Fruit fly (Drosophila melanogaster) whole organism, wandering third instar larva: ENCODE results near the gene CG2701.

Experiments
- Abd-B ChIP-seq: fragments of >200 bp; optimal IDR thresholded peaks from 2 replicates; lab custom pipeline; 2017; ENCODE audit warnings: missing biosample characterization, missing genetic modification characterization
- CG32264 ChIP-seq: fragments of 200-800 bp; sonication (Bioruptor generic); optimal IDR thresholded peaks from 2 replicates; lab custom pipeline; 2016; ENCODE audit warnings: missing biosample characterization, missing genetic modification characterization
- CG9705 ChIP-seq: fragments of 200-800 bp; sonication (Bioruptor generic); optimal IDR thresholded peaks from 2 replicates; lab custom pipeline; 2018; ENCODE audit warnings: missing biosample characterization, mild to moderate bottlenecking, missing genetic modification characterization
- CrebA ChIP-seq: fragments of 200-800 bp; sonication (Bioruptor generic); optimal IDR thresholded peaks from 2 replicates; lab custom pipeline; 2016; ENCODE audit warnings: missing biosample characterization, mild to moderate bottlenecking, missing genetic modification characterization, borderline replicate concordance
- Dif ChIP-seq: fragments of 200-275, 200-300 bp; sonication (Bioruptor generic); optimal IDR thresholded peaks from 2 replicates; lab custom pipeline; 2018; ENCODE audit warnings: missing biosample characterization, missing genetic modification characterization; ENCODE audit not compliant: partially characterized antibody
- HLH106 ChIP-seq: fragments of 200-800 bp; optimal IDR thresholded peaks from 3 replicates; lab custom pipeline; 2019; ENCODE audit warnings: missing biosample characterization, mild to moderate bottlenecking, missing genetic modification characterization, moderate library complexity
- Hnf4 ChIP-seq: fragments of 200-800 bp; sonication (Bioruptor generic); optimal IDR thresholded peaks from 2 replicates; lab custom pipeline; 2016; ENCODE audit warnings: missing biosample characterization, mild to moderate bottlenecking, missing genetic modification characterization
- Hr78 ChIP-seq: fragments of >200 bp; optimal IDR thresholded peaks from 2 replicates; lab custom pipeline; 2017; ENCODE audit warnings: missing biosample characterization, missing genetic modification characterization
- Jra ChIP-seq: sonication (Bioruptor generic); optimal IDR thresholded peaks from 2 replicates; lab custom pipeline; 2016; ENCODE audit warnings: missing biosample characterization, missing genetic modification characterization
- Mio ChIP-seq: sonication (Bioruptor generic); optimal IDR thresholded peaks from 2 replicates; lab custom pipeline; 2016; ENCODE audit warnings: missing biosample characterization, missing genetic modification characterization
- Myc ChIP-seq: fragments of >200 bp; optimal IDR thresholded peaks from 2 replicates; lab custom pipeline; 2017
- N ChIP-seq: fragments of >200 bp; optimal IDR thresholded peaks from 2 replicates; lab custom pipeline; 2018; ENCODE audit warnings: missing biosample characterization, missing external identifiers, missing genetic modification characterization
- OdsH ChIP-seq: fragments of 200-800 bp; sonication (Bioruptor generic); optimal IDR thresholded peaks from 2 replicates; lab custom pipeline; 2016; ENCODE audit warnings: missing biosample characterization, mild to moderate bottlenecking, missing genetic modification characterization
- Rel ChIP-seq, 2 experiments: fragments of 200-800 bp; sonication (Bioruptor generic) in 1 of 2; optimal IDR thresholded peaks; 2 replicates in 1 of 2; 3 replicates in 1 of 2; lab custom pipeline; 2016 to 2019; ENCODE audit warnings: mild to moderate bottlenecking in 2 of 2, missing biosample characterization in 2 of 2, missing genetic modification characterization in 2 of 2, moderate library complexity in 1 of 2
- Sp1 ChIP-seq: fragments of 200-800 bp; sonication (Bioruptor generic); optimal IDR thresholded peaks from 3 replicates; lab custom pipeline; 2019; ENCODE audit warnings: missing biosample characterization, mild to moderate bottlenecking, missing genetic modification characterization, moderate library complexity
- Vsx2 ChIP-seq: fragments of 200-300, 225-300 bp; sonication (Bioruptor generic); optimal IDR thresholded peaks from 2 replicates; lab custom pipeline; 2018; ENCODE audit warnings: missing biosample characterization, missing genetic modification characterization; ENCODE audit not compliant: partially characterized antibody
- brk ChIP-seq: fragments of 200-800 bp; sonication (Bioruptor generic); optimal IDR thresholded peaks from 2 replicates; lab custom pipeline; 2016; ENCODE audit warnings: missing biosample characterization, mild to moderate bottlenecking, missing genetic modification characterization
- dmrt93B ChIP-seq: fragments of 200-800 bp; sonication (Bioruptor generic); optimal IDR thresholded peaks from 2 replicates; lab custom pipeline; 2018; ENCODE audit warnings: missing biosample characterization, mild to moderate bottlenecking, missing genetic modification characterization
- dsf ChIP-seq: sonication (Bioruptor generic); optimal IDR thresholded peaks from 2 replicates; lab custom pipeline; 2016; ENCODE audit warnings: missing biosample characterization, missing genetic modification characterization, borderline replicate concordance
- ey ChIP-seq: fragments of 200-800 bp; sonication (Bioruptor generic); optimal IDR thresholded peaks from 2 replicates; lab custom pipeline; 2016; ENCODE audit warnings: missing biosample characterization, missing genetic modification characterization
- foxo ChIP-seq, 2 experiments: fragments of 200-800 bp; sonication (Bioruptor generic); optimal IDR thresholded peaks; 2 replicates in 1 of 2; 3 replicates in 1 of 2; lab custom pipeline; 2016 to 2017; ENCODE audit warnings: missing biosample characterization in 2 of 2, missing genetic modification characterization in 2 of 2
- fru ChIP-seq: fragments of 200-800 bp; sonication (Bioruptor generic); optimal IDR thresholded peaks from 3 replicates; lab custom pipeline; 2016; ENCODE audit warnings: missing biosample characterization, mild to moderate bottlenecking, missing genetic modification characterization
- h ChIP-seq: fragments of 200-800 bp; sonication (Bioruptor generic); optimal IDR thresholded peaks from 3 replicates; lab custom pipeline; 2016; ENCODE audit warnings: missing biosample characterization, mild to moderate bottlenecking, missing genetic modification characterization
- jim ChIP-seq: fragments of 175-275, 200-325 bp; sonication (Bioruptor generic); optimal IDR thresholded peaks from 2 replicates; lab custom pipeline; 2016; ENCODE audit warnings: missing biosample characterization, mild to moderate bottlenecking, missing genetic modification characterization
- lola ChIP-seq: fragments of >200 bp; optimal IDR thresholded peaks from 2 replicates; lab custom pipeline; 2017; ENCODE audit warnings: missing biosample characterization, missing genetic modification characterization
- pan ChIP-seq: fragments of >200 bp; optimal IDR thresholded peaks from 2 replicates; lab custom pipeline; 2017
- psq ChIP-seq: fragments of 200-800 bp; sonication (Bioruptor generic); optimal IDR thresholded peaks from 3 replicates; lab custom pipeline; 2017; ENCODE audit warnings: missing biosample characterization, mild to moderate bottlenecking, missing genetic modification characterization, moderate library complexity
- rgr ChIP-seq: fragments of 200-800 bp; sonication (Bioruptor generic); optimal IDR thresholded peaks from 3 replicates; lab custom pipeline; 2016; ENCODE audit warnings: missing biosample characterization, mild to moderate bottlenecking, missing genetic modification characterization
- sage ChIP-seq: fragments of 200-800 bp; sonication (Bioruptor generic); optimal IDR thresholded peaks from 2 replicates; lab custom pipeline; 2016; ENCODE audit warnings: missing biosample characterization, mild to moderate bottlenecking, missing genetic modification characterization
- sv ChIP-seq: fragments of 200-800 bp; sonication (Bioruptor generic); optimal IDR thresholded peaks from 3 replicates; lab custom pipeline; 2016; ENCODE audit warnings: missing biosample characterization, missing genetic modification characterization
- usp ChIP-seq: fragments of >200 bp; optimal IDR thresholded peaks from 2 replicates; lab custom pipeline; 2017; ENCODE audit warnings: missing biosample characterization, missing genetic modification characterization
- woc ChIP-seq: sonication (Bioruptor generic); optimal IDR thresholded peaks from 2 replicates; lab custom pipeline; 2016; ENCODE audit warnings: missing biosample characterization, mild to moderate bottlenecking, missing genetic modification characterization

Gene CG2701

dm6 chrX:2727506-2727905 is 7.4 kb upstream of the CG2701 start, which contains the start of gene dwg:
TSS of gene dwg (plus strand) at chrX:2727698.
- TF ChIP-seq h = no peak
- no peak for TF ChIP-seq usp (GFP tag; lab: Kevin White, UChicago)
- no peak for TF ChIP-seq lola
- TF ChIP-seq woc (GFP tag; lab: Kevin White, UChicago) = no peak

dm6 chrX:2726420-2726819 is 6.3 kb upstream of the CG2701 start, which contains the start of gene vilya:
TSS of gene vilya (plus strand) at chrX:2726678.
- TF ChIP-seq Jra = no peak
- no peak for TF ChIP-seq psq
- TF ChIP-seq dsf (GFP tag; lab: Kevin White, UChicago) = no peak
- TF ChIP-seq Sp1 (GFP tag; lab: Kevin White, UChicago) = no peak
- TF ChIP-seq h = no peak
- no peak for TF ChIP-seq CrebA (GFP tag; lab: Kevin White, UChicago)
- TF ChIP-seq Mio (GFP tag; lab: Kevin White, UChicago) = no peak
- TF ChIP-seq CG9705 (GFP tag; lab: Kevin White, UChicago) = no peak
- TF ChIP-seq brk (GFP tag; lab: Kevin White, UChicago) = no peak
- TF ChIP-seq usp (GFP tag; lab: Kevin White, UChicago) = no peak
- no peak for TF ChIP-seq HLH106 (tag; lab: Kevin White, UChicago)
- TF ChIP-seq rgr = no peak
- TF ChIP-seq foxo (GFP tag; optimal IDR thresholded peaks at IDR 0.05; lab: Kevin White, UChicago) = no peak
- TF ChIP-seq pan (lab: Kevin White, UChicago) = no peak

DNA sequence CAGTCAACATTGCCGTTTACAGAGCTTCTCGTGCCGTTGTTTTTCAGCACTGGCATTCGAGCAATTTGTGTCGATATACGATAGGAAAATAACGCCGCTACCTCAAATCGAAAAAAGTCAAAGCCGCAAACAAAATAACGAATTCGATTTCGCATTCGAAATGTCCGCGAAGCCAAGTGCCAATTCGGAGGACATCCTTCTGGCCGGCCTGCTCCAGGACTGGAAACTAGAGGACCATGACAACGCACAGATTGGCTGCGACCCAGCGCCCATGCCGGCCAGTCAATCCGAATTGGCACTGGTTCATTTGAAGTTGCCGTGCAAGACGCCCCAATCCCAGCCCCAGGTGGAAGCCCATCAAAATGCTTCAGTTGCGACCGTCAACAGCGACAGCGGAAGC is 5.4 kb downstream of the CG2701 start:
- peak; percentile 96 for TF ChIP-seq Vsx2 (GFP tag; lab: Kevin White, UChicago)
- peak; percentile 84 for TF ChIP-seq Dif (GFP tag; lab: Kevin White, UChicago)
- TF ChIP-seq HLH106 (tag; lab: Kevin White, UChicago) = peak; percentile 14
- TF ChIP-seq Rel (GFP tag; optimal IDR thresholded peaks at IDR 0.05; lab: Kevin White, UChicago) = no peak
- TF ChIP-seq Rel (tag; optimal IDR thresholded peaks at IDR 0.05; lab: Kevin White, UChicago) = no peak

- peak; percentile 9 for TF ChIP-seq rgr
- TF ChIP-seq N = no peak
- no peak for TF ChIP-seq jim
- no peak for TF ChIP-seq Abd-B (GFP tag; lab: Kevin White, UChicago)
- TF ChIP-seq Myc (lab: Kevin White, UChicago) = peak; percentile 24
- TF ChIP-seq Hr78 (GFP tag; lab: Kevin White, UChicago) = no peak
- no peak for TF ChIP-seq fru
- TF ChIP-seq sage (GFP tag; lab: Kevin White, UChicago) = no peak
- TF ChIP-seq Vsx2 (GFP tag; lab: Kevin White, UChicago) = no peak
- TF ChIP-seq ey (GFP tag; lab: Kevin White, UChicago) = no peak
- TF ChIP-seq HLH106 (tag; lab: Kevin White, UChicago) = no peak
- TF ChIP-seq dmrt93B = no peak
- TF ChIP-seq foxo (GFP tag; optimal IDR thresholded peaks at IDR 0.05; lab: Kevin White, UChicago) = peak in 1 of 2 experiments; percentile 10
These were observed 6.4 kb downstream of the CG2701 start, which contains the start of the genes CG2685 and CG2694 for dm6 chrX:2713776-2714175. TSS of gene CG2685 (minus strand) at chrX:2713960. TSS of gene CG2694 (plus strand) at chrX:2714079.

DNA sequence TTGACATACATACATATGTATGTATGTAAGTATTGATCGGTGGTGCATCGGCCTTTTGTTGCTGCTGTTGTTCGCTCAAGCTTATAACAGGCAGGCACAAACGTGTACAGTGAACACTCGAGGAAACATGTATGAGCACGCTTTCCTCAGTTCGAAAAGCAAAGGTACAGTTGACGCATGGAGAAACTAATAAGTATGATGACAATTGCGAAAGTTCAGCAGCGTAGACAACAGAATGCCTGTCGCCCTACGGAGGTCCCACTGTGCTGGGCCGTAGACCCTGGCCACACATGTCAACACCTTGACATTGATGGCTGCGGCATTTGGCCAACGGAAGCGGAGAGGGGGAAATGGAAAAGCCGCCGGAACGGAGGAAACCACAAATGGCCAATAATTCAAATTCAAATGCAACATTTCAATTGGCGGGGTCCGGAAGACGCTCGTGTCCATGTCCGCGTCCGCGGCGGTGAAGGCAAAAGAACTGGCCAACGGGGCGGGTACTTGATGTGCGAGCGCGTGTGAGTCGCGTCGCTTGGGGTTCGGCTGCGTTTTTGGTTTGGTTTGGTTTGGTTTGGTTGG is 11.9 kb downstream of the CG2701 start, which contains the start of gene CG2681:
Gene CG2681 (plus strand): TSS at position 529 of the 579 bp plus-strand sequence.
- TF ChIP-seq jim = no peak
- TF ChIP-seq Myc (lab: Kevin White, UChicago) = no peak
- peak; percentile 42 for TF ChIP-seq ey (GFP tag; lab: Kevin White, UChicago)
- no peak for TF ChIP-seq Sp1 (GFP tag; lab: Kevin White, UChicago)
- TF ChIP-seq Mio (GFP tag; lab: Kevin White, UChicago) = no peak
- peak; percentile 14 for TF ChIP-seq OdsH (GFP tag; lab: Kevin White, UChicago)
- peak in 1 of 2 experiments; percentile 43 for TF ChIP-seq foxo (GFP tag; optimal IDR thresholded peaks at IDR 0.05; lab: Kevin White, UChicago)
- no peak for TF ChIP-seq CG32264 (GFP tag; lab: Kevin White, UChicago)
- TF ChIP-seq h = peak; percentile 9
- no peak for TF ChIP-seq dmrt93B
- no peak for TF ChIP-seq Hnf4
- peak; percentile 18 for TF ChIP-seq fru
- TF ChIP-seq sv (GFP tag; lab: Kevin White, UChicago) = no peak
- peak; percentile 26 for TF ChIP-seq rgr
